Worm (Caenorhabditis elegans) whole organism, L2 larva: Measurements from ENCODE around the gene trcs-2.

Experiments
- C34F6.9 ChIP-seq: fragments of 150-350 bp; optimal IDR thresholded peaks from 2 replicates; lab custom pipeline; 2014; ENCODE audit warnings: missing biosample characterization, missing genetic modification characterization
- F13H6.1 ChIP-seq: sonication (generic microtip); optimal IDR thresholded peaks from 2 replicates; lab custom pipeline; 2016; ENCODE audit warnings: missing genetic modification characterization, missing compliant biosample characterization
- ZK546.5 ChIP-seq: sonication (generic microtip); optimal IDR thresholded peaks from 2 replicates; lab custom pipeline; 2017; ENCODE audit warnings: missing biosample characterization, missing genetic modification characterization
- alr-1 ChIP-seq: fragments of 150-350 bp; optimal IDR thresholded peaks from 2 replicates; lab custom pipeline; 2014; ENCODE audit warnings: missing biosample characterization, missing genetic modification characterization
- aly-2 ChIP-seq: fragments of 150-350 bp; optimal IDR thresholded peaks from 2 replicates; lab custom pipeline; 2014; ENCODE audit warnings: missing biosample characterization, missing genetic modification characterization
- ama-1 ChIP-seq: fragments of 150-350 bp; optimal IDR thresholded peaks from 2 replicates; lab custom pipeline; 2018; ENCODE audit warnings: inconsistent platforms
- blmp-1 ChIP-seq: sonication (generic microtip); optimal IDR thresholded peaks from 2 replicates; lab custom pipeline; 2017; ENCODE audit warnings: missing genetic modification characterization, mild to moderate bottlenecking, missing compliant biosample characterization, antibody characterized with exemption, moderate library complexity; ENCODE audit not compliant: insufficient read depth
- ceh-16 ChIP-seq: fragments of 150-350 bp; optimal IDR thresholded peaks from 2 replicates; lab custom pipeline; 2014; ENCODE audit warnings: missing biosample characterization, missing genetic modification characterization
- crh-2 ChIP-seq: sonication (generic microtip); optimal IDR thresholded peaks from 2 replicates; lab custom pipeline; 2017; ENCODE audit warnings: missing biosample characterization, missing genetic modification characterization
- dmd-4 ChIP-seq: sonication (generic microtip); optimal IDR thresholded peaks from 2 replicates; lab custom pipeline; 2017; ENCODE audit warnings: missing biosample characterization, missing genetic modification characterization
- egl-27 ChIP-seq: sonication (generic microtip); optimal IDR thresholded peaks from 3 replicates; lab custom pipeline; 2017; ENCODE audit warnings: missing biosample characterization, missing genetic modification reagents, missing genetic modification characterization
- elt-1 ChIP-seq: fragments of 150-350 bp; optimal IDR thresholded peaks from 2 replicates; lab custom pipeline; 2014; ENCODE audit warnings: missing biosample characterization, missing genetic modification characterization
- fos-1 ChIP-seq: fragments of 150-350 bp; optimal IDR thresholded peaks from 2 replicates; lab custom pipeline; 2014; ENCODE audit warnings: missing biosample characterization, missing genetic modification characterization
- gmeb-1 ChIP-seq: fragments of 150-350 bp; optimal IDR thresholded peaks from 2 replicates; lab custom pipeline; 2014; ENCODE audit warnings: missing biosample characterization, missing genetic modification characterization
- lin-11 ChIP-seq: fragments of 150-350 bp; sonication (generic microtip); optimal IDR thresholded peaks from 2 replicates; lab custom pipeline; 2014; ENCODE audit warnings: missing biosample characterization, missing genetic modification characterization, inconsistent platforms, mixed read lengths
- lin-39 ChIP-seq: fragments of 150-350 bp; optimal IDR thresholded peaks from 2 replicates; lab custom pipeline; 2014; ENCODE audit warnings: missing biosample characterization, missing genetic modification reagents, missing genetic modification characterization
- mbf-1 ChIP-seq: sonication (generic microtip); optimal IDR thresholded peaks from 2 replicates; lab custom pipeline; 2017; ENCODE audit warnings: missing biosample characterization, missing genetic modification characterization
- mdl-1 ChIP-seq, 2 experiments: fragments of 150-350 bp in 1 of 2; sonication (generic microtip) in 1 of 2; optimal IDR thresholded peaks; 2 replicates each; lab custom pipeline; 2017; ENCODE audit warnings: missing biosample characterization in 2 of 2, missing genetic modification characterization in 2 of 2
- nhr-11 ChIP-seq: fragments of 150-350 bp; optimal IDR thresholded peaks from 2 replicates; lab custom pipeline; 2014; ENCODE audit warnings: missing biosample characterization, missing genetic modification characterization
- nhr-12 ChIP-seq: fragments of 150-350 bp; optimal IDR thresholded peaks from 2 replicates; lab custom pipeline; 2014; ENCODE audit warnings: missing biosample characterization, missing genetic modification characterization
- nhr-129 ChIP-seq: fragments of 150-350 bp; optimal IDR thresholded peaks from 2 replicates; lab custom pipeline; 2014; ENCODE audit warnings: missing biosample characterization, missing genetic modification characterization
- nhr-21 ChIP-seq: fragments of 150-350 bp; optimal IDR thresholded peaks from 2 replicates; lab custom pipeline; 2014; ENCODE audit warnings: missing biosample characterization, missing genetic modification characterization
- nhr-23 ChIP-seq: fragments of 150-350 bp; optimal IDR thresholded peaks from 2 replicates; lab custom pipeline; 2014; ENCODE audit warnings: missing biosample characterization, missing genetic modification reagents, missing genetic modification characterization
- nhr-25 ChIP-seq: fragments of 150-350 bp; sonication (generic microtip); optimal IDR thresholded peaks from 3 replicates; lab custom pipeline; 2014; ENCODE audit warnings: missing biosample characterization, missing genetic modification characterization
- nhr-6 ChIP-seq: fragments of 150-350 bp; optimal IDR thresholded peaks from 2 replicates; lab custom pipeline; 2014; ENCODE audit warnings: missing biosample characterization, missing genetic modification characterization
- nhr-77 ChIP-seq: fragments of 150-350 bp; optimal IDR thresholded peaks from 2 replicates; lab custom pipeline; 2014; ENCODE audit warnings: missing biosample characterization, missing genetic modification characterization
- peb-1 ChIP-seq: fragments of 150-350 bp; optimal IDR thresholded peaks from 2 replicates; lab custom pipeline; 2014; ENCODE audit warnings: missing biosample characterization, missing genetic modification characterization
- sem-4 ChIP-seq: fragments of 150-350 bp; optimal IDR thresholded peaks from 2 replicates; lab custom pipeline; 2014; ENCODE audit warnings: missing biosample characterization, missing genetic modification reagents, missing genetic modification characterization
- sma-9 ChIP-seq, 2 experiments: fragments of 150-350 bp in 1 of 2; sonication (generic microtip) in 1 of 2; optimal IDR thresholded peaks; 2 replicates each; lab custom pipeline; 2014 to 2016; ENCODE audit warnings: missing genetic modification characterization in 2 of 2, mild to moderate bottlenecking in 1 of 2, missing biosample characterization in 1 of 2, missing compliant biosample characterization in 1 of 2, missing genetic modification reagents in 1 of 2, moderate library complexity in 1 of 2
- unc-55 ChIP-seq: fragments of 150-350 bp; sonication (generic microtip); optimal IDR thresholded peaks from 3 replicates; lab custom pipeline; 2014; ENCODE audit warnings: missing biosample characterization, missing genetic modification reagents, missing genetic modification characterization
- zag-1 ChIP-seq: fragments of 150-350 bp; optimal IDR thresholded peaks from 2 replicates; lab custom pipeline; 2014; ENCODE audit warnings: missing biosample characterization, missing genetic modification characterization
- ztf-1 ChIP-seq: fragments of 200-800 bp; sonication (Bioruptor generic); conservative IDR thresholded peaks from 2 replicates; pipeline ENCODE4 v1.3.6; 2022; ENCODE audit warnings: missing genetic modification characterization, missing compliant biosample characterization
- ztf-11 ChIP-seq: sonication (generic microtip); optimal IDR thresholded peaks from 2 replicates; lab custom pipeline; 2017; ENCODE audit warnings: missing biosample characterization, missing genetic modification characterization

Gene trcs-2

DNA sequence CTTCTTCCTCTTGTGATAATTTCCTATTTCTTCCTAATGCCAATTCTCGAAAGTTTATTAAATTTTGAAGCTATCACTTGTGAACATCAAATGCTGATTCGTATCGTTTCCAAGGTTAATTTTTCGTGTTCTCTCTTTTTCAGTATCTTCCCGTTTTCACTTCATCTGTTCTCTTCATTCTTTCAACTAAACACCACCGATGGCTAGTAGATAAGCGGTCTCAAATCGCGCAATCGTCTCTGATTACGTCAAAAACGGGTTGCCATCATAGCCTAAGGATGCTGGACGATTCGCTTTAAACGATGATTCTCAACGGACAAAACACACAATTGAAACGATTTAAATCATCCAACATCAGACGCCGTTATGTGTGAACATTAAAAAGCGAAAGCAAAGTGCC is 4.7 kb upstream of the trcs-2 start:
- TF ChIP-seq nhr-21 (tag; lab: Kevin White, UChicago) (peak; percentile 28), sem-4 (tag; lab: Kevin White, UChicago) (peak; percentile 46), blmp-1 (tag; lab: Kevin White, UChicago) (peak; percentile 96), aly-2 (tag; lab: Kevin White, UChicago) (no peak), sma-9 (GFP tag; optimal IDR thresholded peaks at IDR 0.05; lab: Kevin White, UChicago) (peak; percentile 35), sma-9 (tag; optimal IDR thresholded peaks at IDR 0.05; lab: Kevin White, UChicago) (no peak), nhr-6 (tag; lab: Kevin White, UChicago) (no peak), nhr-25 (tag; lab: Kevin White, UChicago) (peak; percentile 51), ama-1 (lab: Kevin White, UChicago) (no peak)

DNA sequence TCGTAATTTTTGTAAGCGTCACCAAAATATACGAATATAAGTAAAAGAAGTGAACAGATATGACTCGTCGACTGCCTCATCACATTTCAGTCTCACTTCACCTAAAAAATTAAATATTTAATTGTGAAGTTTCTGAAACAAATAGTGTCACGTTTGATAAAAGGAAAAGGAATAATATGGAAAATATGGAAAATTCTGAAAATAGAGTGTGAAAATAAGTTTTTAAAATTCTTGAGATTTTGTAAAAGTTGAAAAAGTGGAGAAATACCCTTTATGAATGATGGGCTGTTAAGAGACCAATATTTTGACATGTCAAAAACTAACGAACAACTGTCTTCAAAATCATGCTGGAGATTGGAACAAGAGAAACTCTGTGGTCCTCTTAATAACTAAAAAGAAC is 4.4 kb downstream of the trcs-2 start, which contains the start of gene T01B7.9:
Gene T01B7.9 (minus strand): TSS at position 101 of the 400 bp plus-strand sequence.
- no peak for TF ChIP-seq crh-2 (tag; lab: Kevin White, UChicago)
- no peak for TF ChIP-seq alr-1 (tag; lab: Kevin White, UChicago)
- no peak for TF ChIP-seq nhr-77
- TF ChIP-seq elt-1 (tag; lab: Kevin White, UChicago), result no peak
- TF ChIP-seq peb-1 (tag; lab: Kevin White, UChicago), result no peak
- no peak for TF ChIP-seq zag-1 (tag; lab: Kevin White, UChicago)
- TF ChIP-seq aly-2 (tag; lab: Kevin White, UChicago), result no peak
- TF ChIP-seq sma-9 (GFP tag; optimal IDR thresholded peaks at IDR 0.05; lab: Kevin White, UChicago), result no peak
- TF ChIP-seq sma-9 (tag; optimal IDR thresholded peaks at IDR 0.05; lab: Kevin White, UChicago), result no peak
- TF ChIP-seq ztf-1 (GFP tag; lab: Robert Waterston, UW), result no peak
- TF ChIP-seq egl-27 (tag; lab: Kevin White, UChicago), result no peak
- no peak for TF ChIP-seq mdl-1 (tag; optimal IDR thresholded peaks at IDR 0.05; lab: Kevin White, UChicago)

DNA sequence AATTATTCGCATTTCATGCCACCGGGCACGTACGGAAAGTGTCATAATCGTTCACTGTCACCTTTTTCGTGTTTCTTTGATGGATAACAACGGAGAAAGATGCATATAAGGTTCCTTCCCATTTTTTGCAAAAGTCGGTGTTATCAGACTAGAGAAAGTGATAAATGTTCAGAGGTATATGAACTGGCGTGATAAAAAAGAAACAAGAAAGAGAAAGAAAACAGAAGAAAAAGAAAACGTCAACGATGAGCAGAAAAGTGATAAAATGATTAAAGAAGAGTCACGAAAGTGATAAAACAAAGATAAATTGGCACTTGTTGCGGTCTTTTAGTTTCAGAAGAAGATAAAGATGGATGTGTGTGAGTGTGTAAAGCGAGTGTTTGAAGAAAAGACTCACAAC is 8.0 kb downstream of the trcs-2 start:
- TF ChIP-seq sem-4 (tag; lab: Kevin White, UChicago) (no peak), gmeb-1 (tag; lab: Kevin White, UChicago) (no peak), C34F6.9 (peak; percentile 7), mbf-1 (tag; lab: Kevin White, UChicago) (no peak), nhr-21 (tag; lab: Kevin White, UChicago) (peak; percentile 19), alr-1 (tag; lab: Kevin White, UChicago) (no peak), nhr-23 (no peak), lin-39 (no peak), dmd-4 (no peak), nhr-11 (tag; lab: Kevin White, UChicago) (no peak), nhr-77 (no peak), sma-9 (GFP tag; optimal IDR thresholded peaks at IDR 0.05; lab: Kevin White, UChicago) (peak; percentile 28), sma-9 (tag; optimal IDR thresholded peaks at IDR 0.05; lab: Kevin White, UChicago) (no peak), blmp-1 (tag; lab: Kevin White, UChicago) (peak; percentile 88), ztf-11 (tag; lab: Kevin White, UChicago) (no peak), peb-1 (tag; lab: Kevin White, UChicago) (no peak), crh-2 (tag; lab: Kevin White, UChicago) (no peak), nhr-6 (tag; lab: Kevin White, UChicago) (no peak), nhr-129 (tag; lab: Kevin White, UChicago) (no peak), F13H6.1 (tag; lab: Kevin White, UChicago) (no peak), fos-1 (tag; lab: Kevin White, UChicago) (peak; percentile 17), ceh-16 (no peak), nhr-12 (tag; lab: Kevin White, UChicago) (no peak), unc-55 (GFP tag; lab: Kevin White, UChicago) (no peak), ZK546.5 (tag; lab: Kevin White, UChicago) (no peak), lin-11 (tag; lab: Kevin White, UChicago) (no peak)

DNA sequence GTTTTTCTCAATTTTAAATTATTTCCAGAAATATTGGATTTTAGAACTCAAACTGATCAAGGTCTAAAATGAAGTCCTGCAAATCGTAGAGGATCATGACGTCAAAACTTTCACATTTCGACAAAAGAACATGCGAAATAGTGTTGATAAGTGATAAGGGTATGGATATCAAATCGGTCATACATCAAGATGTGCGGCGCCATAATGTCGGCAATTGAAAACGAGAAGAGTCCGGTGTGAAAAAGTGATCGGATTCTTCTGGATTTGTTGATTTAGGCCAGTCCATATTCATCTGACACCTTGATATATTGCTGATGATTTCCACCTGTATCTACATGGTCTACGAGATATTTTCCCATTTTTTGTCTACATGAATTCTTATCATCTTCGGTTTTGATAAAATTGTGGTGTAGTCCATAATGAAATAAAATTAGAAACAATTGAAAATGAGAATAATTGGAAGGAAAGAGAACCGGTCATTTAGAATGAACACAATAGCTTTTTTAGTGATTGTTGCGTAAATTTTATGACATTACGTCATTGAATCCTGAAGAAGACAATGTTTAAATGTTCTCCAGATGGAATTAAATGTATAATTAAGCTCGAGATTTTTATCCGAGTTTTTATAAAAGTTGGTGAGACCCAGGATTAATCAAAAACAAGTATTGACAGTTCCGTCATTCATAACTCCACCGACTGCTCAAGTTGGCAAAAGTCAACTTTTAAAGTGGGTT is 8.9 kb downstream of the trcs-2 start:
- TF ChIP-seq unc-55 (GFP tag; lab: Kevin White, UChicago) (no peak), nhr-21 (tag; lab: Kevin White, UChicago) (peak; percentile 65)
